Fruit fly (Drosophila melanogaster): Measurements from ENCODE around the gene CG34447.

DNA sequence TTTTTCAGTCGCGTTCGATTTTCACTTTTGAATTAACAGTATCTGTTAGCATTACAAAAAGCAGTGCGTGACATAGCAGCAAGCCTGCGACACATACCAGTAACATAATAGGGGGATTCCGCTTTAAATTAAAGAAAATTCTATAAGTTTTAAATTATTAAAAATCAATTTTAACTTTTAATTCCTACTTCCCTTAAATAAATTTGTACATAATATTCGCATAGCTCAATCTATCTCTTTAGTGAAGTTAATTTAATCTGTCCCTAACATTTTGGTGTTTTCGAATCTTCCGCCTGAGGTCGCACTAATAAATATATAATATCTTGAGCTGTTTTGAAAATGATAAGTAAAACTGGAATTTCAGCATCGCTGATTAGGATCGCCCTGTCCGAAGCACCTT is 677 bp upstream of the CG34447 start, which contains the start of gene CG9886:
- TF ChIP-seq Snoo (tag; optimal IDR thresholded peaks at IDR 0.05) (no peak), gl (tag; optimal IDR thresholded peaks at IDR 0.05) (no peak), EcR (GFP tag; optimal IDR thresholded peaks at IDR 0.05) (no peak), CG32121 (GFP tag; IDR thresholded peaks at IDR 0.05) (peak; percentile 32; the same call in 1 of the 2 replicates), CG9948 (tag; optimal IDR thresholded peaks at IDR 0.05) (peak; percentile 50), fd96Ca (GFP tag; IDR thresholded peaks at IDR 0.05) (no peak), CG10348 (GFP tag; IDR thresholded peaks at IDR 0.05) (no peak), CG4496 (GFP tag; IDR thresholded peaks at IDR 0.05) (peak; percentile 62; the same call in 2 of the 3 replicates), CG34367 (tag; optimal IDR thresholded peaks at IDR 0.05) (peak; percentile 32), CG15710 (tag; optimal IDR thresholded peaks at IDR 0.05) (no peak), CG8301 (tag; optimal IDR thresholded peaks at IDR 0.05) (peak; percentile 50), CG17806 (tag; optimal IDR thresholded peaks at IDR 0.05) (no peak)
